Worm (Caenorhabditis elegans): ENCODE measurements around the gene flcn-1.

The flcn-1 gene

DNA sequence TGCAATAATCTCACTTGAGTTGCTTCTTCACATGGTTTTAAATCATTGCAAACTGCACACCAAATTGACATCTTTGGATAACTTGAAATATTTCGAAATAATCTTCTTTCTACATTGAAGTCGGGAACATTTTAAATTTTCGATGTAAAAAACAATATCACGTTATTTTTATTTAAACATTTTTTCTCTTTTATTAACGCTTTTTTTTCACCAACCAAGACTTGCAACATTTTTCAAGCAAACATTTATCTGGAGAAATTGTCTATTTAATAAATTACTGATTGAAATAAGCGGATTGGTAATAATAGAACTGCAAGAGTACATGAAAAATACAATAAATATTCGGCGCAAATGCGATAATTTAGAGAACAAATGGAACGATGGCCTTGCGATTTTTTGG is 42.0 kb downstream of the flcn-1 start, which contains the start of gene C15F1.5:
Gene C15F1.5 (minus strand): TSS at position 101 of the 400 bp plus-strand sequence.
- TF ChIP-seq ahr-1 (tag; optimal IDR thresholded peaks at IDR 0.05) = no peak
- no peak for TF ChIP-seq mec-3 (tag; optimal IDR thresholded peaks at IDR 0.05; ENCODE audit: borderline replicate concordance)
- TF ChIP-seq lim-6 (tag; optimal IDR thresholded peaks at IDR 0.05) = no peak
- TF ChIP-seq unc-3 (GFP tag; conservative IDR thresholded peaks at IDR 0.05) = no peak
- TF ChIP-seq unc-3 (tag; optimal IDR thresholded peaks at IDR 0.05) = no peak
- TF ChIP-seq unc-86 (tag; optimal IDR thresholded peaks at IDR 0.05) = no peak
- TF ChIP-seq ztf-16 (tag; optimal IDR thresholded peaks at IDR 0.05) = no peak
- no peak for TF ChIP-seq dmd-4 (tag; optimal IDR thresholded peaks at IDR 0.05; ENCODE audit: borderline replicate concordance)
- TF ChIP-seq sdc-2 (tag; optimal IDR thresholded peaks at IDR 0.05) = no peak
- no peak for TF ChIP-seq sox-4 (tag; optimal IDR thresholded peaks at IDR 0.05)
- no peak for TF ChIP-seq unc-55 (GFP tag; optimal IDR thresholded peaks at IDR 0.05)
- TF ChIP-seq npax-4 (tag; optimal IDR thresholded peaks at IDR 0.05) = no peak
- TF ChIP-seq gmeb-2 (tag; optimal IDR thresholded peaks at IDR 0.05) = no peak
- TF ChIP-seq elt-4 (tag; optimal IDR thresholded peaks at IDR 0.05) = no peak
- TF ChIP-seq pag-3 (tag; optimal IDR thresholded peaks at IDR 0.05; ENCODE audit: borderline replicate concordance) = no peak
- TF ChIP-seq odd-2 (tag; optimal IDR thresholded peaks at IDR 0.05) = no peak

DNA sequence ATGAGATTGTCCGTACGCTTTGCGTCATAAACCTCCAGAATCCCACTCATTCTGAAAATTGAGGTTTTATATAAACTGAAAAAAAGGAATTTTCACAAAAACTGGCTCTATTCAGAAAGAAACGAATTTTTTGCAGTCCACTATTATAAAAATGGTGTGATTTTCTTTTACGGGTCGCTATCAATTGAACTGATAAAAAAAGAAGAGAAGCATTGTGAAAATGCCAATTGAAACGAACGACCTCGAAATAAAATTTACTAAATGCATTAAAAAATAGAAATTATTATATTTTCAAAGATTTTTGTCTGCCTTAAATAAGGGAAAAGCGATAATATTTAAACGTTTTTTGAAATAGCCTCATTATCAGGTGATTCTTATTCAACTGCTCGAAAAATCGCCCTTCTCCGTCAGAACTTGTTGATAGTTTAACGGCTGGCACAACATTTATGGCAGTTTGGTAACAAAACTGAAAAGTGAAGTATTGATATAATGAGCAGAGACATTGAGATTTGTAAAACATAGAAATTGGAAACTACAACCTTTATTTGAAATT is 43.7 kb downstream of the flcn-1 start, which contains the start of gene art-1:
Gene art-1 (minus strand): TSS at position 51 of the 553 bp plus-strand sequence.
- no peak for TF ChIP-seq ceh-22 (tag; optimal IDR thresholded peaks at IDR 0.05)
- TF ChIP-seq dve-1 (tag; optimal IDR thresholded peaks at IDR 0.05) = no peak
- TF ChIP-seq Y22D7AL.16 (tag; optimal IDR thresholded peaks at IDR 0.05) = no peak
- no peak for TF ChIP-seq gmeb-2 (tag; optimal IDR thresholded peaks at IDR 0.05)

DNA sequence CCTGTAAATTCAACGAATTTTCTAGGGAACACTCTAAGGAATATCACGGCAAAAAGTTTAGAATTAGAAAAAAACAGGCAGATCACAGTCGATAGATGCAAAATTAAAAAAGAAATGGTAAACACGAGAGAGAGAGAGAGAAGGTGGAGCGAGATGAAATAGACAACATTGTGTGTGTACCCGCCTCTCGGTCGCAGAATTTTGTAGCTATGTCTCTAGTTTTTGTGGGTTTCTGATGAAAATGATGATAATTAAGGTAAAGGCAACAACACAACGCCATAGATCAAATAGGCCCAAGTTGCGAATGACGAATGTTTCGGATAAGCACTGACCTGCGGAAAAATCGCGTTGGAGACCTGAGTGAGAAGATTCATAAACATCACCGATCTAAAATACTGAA is 44.9 kb downstream of the flcn-1 start, which contains the start of gene sod-1:
Gene sod-1 (minus strand): TSS at position 387 of the 400 bp plus-strand sequence.
- TF ChIP-seq ceh-48 (tag; optimal IDR thresholded peaks at IDR 0.05) (no peak), ceh-34 (tag; optimal IDR thresholded peaks at IDR 0.05) (no peak), sdc-2 (tag; optimal IDR thresholded peaks at IDR 0.05) (no peak), elt-4 (tag; optimal IDR thresholded peaks at IDR 0.05) (no peak), nhr-11 (tag; optimal IDR thresholded peaks at IDR 0.05) (no peak), ceh-31 (tag; optimal IDR thresholded peaks at IDR 0.05) (no peak), K09A11.1 (tag; optimal IDR thresholded peaks at IDR 0.05; ENCODE audit: insufficient read depth) (no peak), eyg-1 (tag; optimal IDR thresholded peaks at IDR 0.05) (no peak), ttx-3 (tag; optimal IDR thresholded peaks at IDR 0.05) (no peak), F13H6.1 (tag; optimal IDR thresholded peaks at IDR 0.05) (no peak), syd-9 (tag; optimal IDR thresholded peaks at IDR 0.05) (no peak), unc-3 (GFP tag; conservative IDR thresholded peaks at IDR 0.05) (no peak), unc-3 (tag; optimal IDR thresholded peaks at IDR 0.05) (no peak)

DNA sequence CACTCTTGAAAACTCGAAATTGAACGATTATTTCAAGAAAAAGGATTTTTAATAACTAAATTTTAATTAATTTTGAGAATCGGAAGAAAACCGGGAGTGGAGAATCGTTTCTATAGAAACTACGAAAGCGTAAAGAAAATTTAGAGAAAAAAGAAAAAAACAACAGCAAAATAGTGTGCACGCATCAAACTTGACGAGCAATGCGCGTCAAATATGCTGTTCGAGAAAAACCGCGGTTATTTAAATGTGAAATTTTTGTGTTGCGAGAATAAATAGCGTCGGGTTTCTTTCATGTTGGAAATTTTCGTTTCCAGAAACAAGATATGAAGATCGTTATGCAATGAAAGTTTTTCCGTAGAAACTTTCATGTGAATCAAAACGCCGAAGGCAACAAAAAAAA is 45.4 kb downstream of the flcn-1 start:
- TF ChIP-seq ceh-22 (tag; optimal IDR thresholded peaks at IDR 0.05) = no peak
- TF ChIP-seq rnt-1 (tag; optimal IDR thresholded peaks at IDR 0.05) = no peak
- TF ChIP-seq nfya-1 (tag; optimal IDR thresholded peaks at IDR 0.05) = peak; percentile 14
- TF ChIP-seq ceh-14 (tag; optimal IDR thresholded peaks at IDR 0.05) = no peak
- no peak for TF ChIP-seq madf-2 (tag; optimal IDR thresholded peaks at IDR 0.05)

DNA sequence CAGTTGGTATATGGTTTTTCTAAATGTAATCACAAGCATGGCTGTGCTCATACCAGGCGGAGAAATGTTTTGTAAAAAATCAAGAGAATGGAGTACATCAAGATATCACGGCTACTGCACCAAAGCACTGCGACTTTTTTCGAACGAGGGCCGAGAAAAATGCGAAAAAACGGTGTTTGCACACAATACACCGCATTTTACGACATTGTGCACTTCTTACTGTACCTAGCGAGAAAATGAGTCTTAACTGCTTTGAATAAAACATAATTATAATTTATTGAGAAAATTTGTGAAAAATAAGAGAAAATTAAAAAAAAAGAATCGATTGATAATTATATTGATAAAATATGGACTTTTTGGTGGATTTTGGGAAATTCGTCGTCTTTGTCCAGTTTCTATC is 47.2 kb downstream of the flcn-1 start:
- TF ChIP-seq pha-4 (tag; optimal IDR thresholded peaks at IDR 0.05) (no peak), Y22D7AL.16 (tag; optimal IDR thresholded peaks at IDR 0.05) (no peak), dve-1 (tag; optimal IDR thresholded peaks at IDR 0.05) (no peak), ref-2 (tag; optimal IDR thresholded peaks at IDR 0.05) (no peak), fkh-6 (tag; optimal IDR thresholded peaks at IDR 0.05) (no peak), nhr-11 (tag; optimal IDR thresholded peaks at IDR 0.05) (no peak), unc-55 (GFP tag; optimal IDR thresholded peaks at IDR 0.05) (no peak), sox-4 (tag; optimal IDR thresholded peaks at IDR 0.05) (no peak), ceh-45 (GFP tag; IDR thresholded peaks at IDR 0.05) (no peak), ttx-3 (tag; optimal IDR thresholded peaks at IDR 0.05) (no peak), ceh-14 (tag; optimal IDR thresholded peaks at IDR 0.05) (no peak), npax-4 (tag; optimal IDR thresholded peaks at IDR 0.05) (no peak), tbx-7 (tag; optimal IDR thresholded peaks at IDR 0.05) (no peak), ceh-2 (tag; optimal IDR thresholded peaks at IDR 0.05) (no peak), ceh-9 (tag; optimal IDR thresholded peaks at IDR 0.05) (no peak), C08G9.2 (tag; optimal IDR thresholded peaks at IDR 0.05) (no peak)

Measured in whole organism, late embryonic.